Worm (Caenorhabditis elegans) whole organism, L2 larva: ENCODE results near the gene F09F9.1.

Source experiments
- C34F6.9 ChIP-seq: fragments of 150-350 bp; optimal IDR thresholded peaks from 2 replicates; lab custom pipeline; 2014; ENCODE audit warnings: missing biosample characterization, missing genetic modification characterization
- F13H6.1 ChIP-seq: sonication (generic microtip); optimal IDR thresholded peaks from 2 replicates; lab custom pipeline; 2016; ENCODE audit warnings: missing genetic modification characterization, missing compliant biosample characterization
- R02D3.7 ChIP-seq: fragments of 150-350 bp; optimal IDR thresholded peaks from 2 replicates; lab custom pipeline; 2014; ENCODE audit warnings: missing biosample characterization, missing genetic modification characterization
- Y55F3AM.14 ChIP-seq: fragments of 200-800 bp; sonication (Bioruptor generic); optimal IDR thresholded peaks from 2 replicates; lab custom pipeline; 2018; ENCODE audit warnings: mild to moderate bottlenecking, missing genetic modification characterization, missing compliant biosample characterization
- ZK546.5 ChIP-seq: sonication (generic microtip); optimal IDR thresholded peaks from 2 replicates; lab custom pipeline; 2017; ENCODE audit warnings: missing biosample characterization, missing genetic modification characterization
- alr-1 ChIP-seq: fragments of 150-350 bp; optimal IDR thresholded peaks from 2 replicates; lab custom pipeline; 2014; ENCODE audit warnings: missing biosample characterization, missing genetic modification characterization
- aly-2 ChIP-seq: fragments of 150-350 bp; optimal IDR thresholded peaks from 2 replicates; lab custom pipeline; 2014; ENCODE audit warnings: missing biosample characterization, missing genetic modification characterization
- ama-1 ChIP-seq: fragments of 150-350 bp; optimal IDR thresholded peaks from 2 replicates; lab custom pipeline; 2018; ENCODE audit warnings: inconsistent platforms
- blmp-1 ChIP-seq: sonication (generic microtip); optimal IDR thresholded peaks from 2 replicates; lab custom pipeline; 2017; ENCODE audit warnings: missing genetic modification characterization, mild to moderate bottlenecking, missing compliant biosample characterization, antibody characterized with exemption, moderate library complexity; ENCODE audit not compliant: insufficient read depth
- ceh-16 ChIP-seq: fragments of 150-350 bp; optimal IDR thresholded peaks from 2 replicates; lab custom pipeline; 2014; ENCODE audit warnings: missing biosample characterization, missing genetic modification characterization
- ceh-82 ChIP-seq: fragments of 150-350 bp; optimal IDR thresholded peaks from 2 replicates; lab custom pipeline; 2014; ENCODE audit warnings: missing biosample characterization, missing genetic modification characterization
- crh-2 ChIP-seq: sonication (generic microtip); optimal IDR thresholded peaks from 2 replicates; lab custom pipeline; 2017; ENCODE audit warnings: missing biosample characterization, missing genetic modification characterization
- dmd-4 ChIP-seq: sonication (generic microtip); optimal IDR thresholded peaks from 2 replicates; lab custom pipeline; 2017; ENCODE audit warnings: missing biosample characterization, missing genetic modification characterization
- egl-27 ChIP-seq: sonication (generic microtip); optimal IDR thresholded peaks from 3 replicates; lab custom pipeline; 2017; ENCODE audit warnings: missing biosample characterization, missing genetic modification reagents, missing genetic modification characterization
- elt-1 ChIP-seq: fragments of 150-350 bp; optimal IDR thresholded peaks from 2 replicates; lab custom pipeline; 2014; ENCODE audit warnings: missing biosample characterization, missing genetic modification characterization
- elt-3 ChIP-seq: sonication (generic microtip); optimal IDR thresholded peaks from 2 replicates; lab custom pipeline; 2017; ENCODE audit warnings: missing biosample characterization, missing genetic modification characterization
- fos-1 ChIP-seq: fragments of 150-350 bp; optimal IDR thresholded peaks from 2 replicates; lab custom pipeline; 2014; ENCODE audit warnings: missing biosample characterization, missing genetic modification characterization
- gmeb-1 ChIP-seq: fragments of 150-350 bp; optimal IDR thresholded peaks from 2 replicates; lab custom pipeline; 2014; ENCODE audit warnings: missing biosample characterization, missing genetic modification characterization
- lin-11 ChIP-seq: fragments of 150-350 bp; sonication (generic microtip); optimal IDR thresholded peaks from 2 replicates; lab custom pipeline; 2014; ENCODE audit warnings: missing biosample characterization, missing genetic modification characterization, inconsistent platforms, mixed read lengths
- lin-13 ChIP-seq: fragments of 150-350 bp; optimal IDR thresholded peaks from 2 replicates; lab custom pipeline; 2014; ENCODE audit warnings: missing biosample characterization, missing genetic modification reagents, missing genetic modification characterization
- lin-39 ChIP-seq: fragments of 150-350 bp; optimal IDR thresholded peaks from 2 replicates; lab custom pipeline; 2014; ENCODE audit warnings: missing biosample characterization, missing genetic modification reagents, missing genetic modification characterization
- lsy-2 ChIP-seq, 2 experiments: fragments of 150-350 bp in 1 of 2; sonication (generic microtip) in 1 of 2; optimal IDR thresholded peaks; 2 replicates each; lab custom pipeline; 2014 to 2017; ENCODE audit warnings: missing biosample characterization in 2 of 2, missing genetic modification characterization in 2 of 2
- mab-5 ChIP-seq: fragments of 150-350 bp; optimal IDR thresholded peaks from 2 replicates; lab custom pipeline; 2014; ENCODE audit warnings: missing biosample characterization, missing genetic modification characterization
- mbf-1 ChIP-seq: sonication (generic microtip); optimal IDR thresholded peaks from 2 replicates; lab custom pipeline; 2017; ENCODE audit warnings: missing biosample characterization, missing genetic modification characterization
- mdl-1 ChIP-seq, 2 experiments: fragments of 150-350 bp in 1 of 2; sonication (generic microtip) in 1 of 2; optimal IDR thresholded peaks; 2 replicates each; lab custom pipeline; 2017; ENCODE audit warnings: missing biosample characterization in 2 of 2, missing genetic modification characterization in 2 of 2
- nhr-10 ChIP-seq: sonication (generic microtip); optimal IDR thresholded peaks from 2 replicates; lab custom pipeline; 2017; ENCODE audit warnings: missing biosample characterization, missing genetic modification characterization
- nhr-11 ChIP-seq: fragments of 150-350 bp; optimal IDR thresholded peaks from 2 replicates; lab custom pipeline; 2014; ENCODE audit warnings: missing biosample characterization, missing genetic modification characterization
- nhr-12 ChIP-seq: fragments of 150-350 bp; optimal IDR thresholded peaks from 2 replicates; lab custom pipeline; 2014; ENCODE audit warnings: missing biosample characterization, missing genetic modification characterization
- nhr-129 ChIP-seq: fragments of 150-350 bp; optimal IDR thresholded peaks from 2 replicates; lab custom pipeline; 2014; ENCODE audit warnings: missing biosample characterization, missing genetic modification characterization
- nhr-21 ChIP-seq: fragments of 150-350 bp; optimal IDR thresholded peaks from 2 replicates; lab custom pipeline; 2014; ENCODE audit warnings: missing biosample characterization, missing genetic modification characterization
- nhr-23 ChIP-seq: fragments of 150-350 bp; optimal IDR thresholded peaks from 2 replicates; lab custom pipeline; 2014; ENCODE audit warnings: missing biosample characterization, missing genetic modification reagents, missing genetic modification characterization
- nhr-237 ChIP-seq: fragments of 150-350 bp; optimal IDR thresholded peaks from 2 replicates; lab custom pipeline; 2014; ENCODE audit warnings: missing biosample characterization, missing genetic modification characterization
- nhr-25 ChIP-seq: fragments of 150-350 bp; sonication (generic microtip); optimal IDR thresholded peaks from 3 replicates; lab custom pipeline; 2014; ENCODE audit warnings: missing biosample characterization, missing genetic modification characterization
- nhr-6 ChIP-seq: fragments of 150-350 bp; optimal IDR thresholded peaks from 2 replicates; lab custom pipeline; 2014; ENCODE audit warnings: missing biosample characterization, missing genetic modification characterization
- nhr-77 ChIP-seq: fragments of 150-350 bp; optimal IDR thresholded peaks from 2 replicates; lab custom pipeline; 2014; ENCODE audit warnings: missing biosample characterization, missing genetic modification characterization
- peb-1 ChIP-seq: fragments of 150-350 bp; optimal IDR thresholded peaks from 2 replicates; lab custom pipeline; 2014; ENCODE audit warnings: missing biosample characterization, missing genetic modification characterization
- sem-4 ChIP-seq: fragments of 150-350 bp; optimal IDR thresholded peaks from 2 replicates; lab custom pipeline; 2014; ENCODE audit warnings: missing biosample characterization, missing genetic modification reagents, missing genetic modification characterization
- skn-1 ChIP-seq: sonication (generic microtip); optimal IDR thresholded peaks from 2 replicates; lab custom pipeline; 2017; ENCODE audit warnings: missing biosample characterization, missing genetic modification characterization
- sma-3 ChIP-seq: sonication (generic microtip); optimal IDR thresholded peaks from 2 replicates; lab custom pipeline; 2016; ENCODE audit warnings: missing genetic modification reagents, missing genetic modification characterization, missing compliant biosample characterization
- sma-9 ChIP-seq, 2 experiments: fragments of 150-350 bp in 1 of 2; sonication (generic microtip) in 1 of 2; optimal IDR thresholded peaks; 2 replicates each; lab custom pipeline; 2014 to 2016; ENCODE audit warnings: missing genetic modification characterization in 2 of 2, mild to moderate bottlenecking in 1 of 2, missing biosample characterization in 1 of 2, missing compliant biosample characterization in 1 of 2, missing genetic modification reagents in 1 of 2, moderate library complexity in 1 of 2
- snpc-4 ChIP-seq: fragments of 150-350 bp; optimal IDR thresholded peaks from 2 replicates; lab custom pipeline; 2014; ENCODE audit warnings: missing biosample characterization, missing genetic modification characterization
- unc-39 ChIP-seq: fragments of 150-350 bp; optimal IDR thresholded peaks from 2 replicates; lab custom pipeline; 2014; ENCODE audit warnings: missing biosample characterization, missing genetic modification characterization
- unc-55 ChIP-seq: fragments of 150-350 bp; sonication (generic microtip); optimal IDR thresholded peaks from 3 replicates; lab custom pipeline; 2014; ENCODE audit warnings: missing biosample characterization, missing genetic modification reagents, missing genetic modification characterization
- unc-62 ChIP-seq: fragments of 150-350 bp; optimal IDR thresholded peaks from 2 replicates; lab custom pipeline; 2014; ENCODE audit warnings: missing biosample characterization, missing genetic modification reagents, missing genetic modification characterization
- zag-1 ChIP-seq: fragments of 150-350 bp; optimal IDR thresholded peaks from 2 replicates; lab custom pipeline; 2014; ENCODE audit warnings: missing biosample characterization, missing genetic modification characterization
- ztf-1 ChIP-seq: fragments of 200-800 bp; sonication (Bioruptor generic); conservative IDR thresholded peaks from 2 replicates; pipeline ENCODE4 v1.3.6; 2022; ENCODE audit warnings: missing genetic modification characterization, missing compliant biosample characterization
- ztf-11 ChIP-seq: sonication (generic microtip); optimal IDR thresholded peaks from 2 replicates; lab custom pipeline; 2017; ENCODE audit warnings: missing biosample characterization, missing genetic modification characterization
- ztf-4 ChIP-seq: fragments of 150-350 bp; optimal IDR thresholded peaks from 2 replicates; lab custom pipeline; 2014; ENCODE audit warnings: missing biosample characterization, missing genetic modification characterization

Gene F09F9.1

DNA sequence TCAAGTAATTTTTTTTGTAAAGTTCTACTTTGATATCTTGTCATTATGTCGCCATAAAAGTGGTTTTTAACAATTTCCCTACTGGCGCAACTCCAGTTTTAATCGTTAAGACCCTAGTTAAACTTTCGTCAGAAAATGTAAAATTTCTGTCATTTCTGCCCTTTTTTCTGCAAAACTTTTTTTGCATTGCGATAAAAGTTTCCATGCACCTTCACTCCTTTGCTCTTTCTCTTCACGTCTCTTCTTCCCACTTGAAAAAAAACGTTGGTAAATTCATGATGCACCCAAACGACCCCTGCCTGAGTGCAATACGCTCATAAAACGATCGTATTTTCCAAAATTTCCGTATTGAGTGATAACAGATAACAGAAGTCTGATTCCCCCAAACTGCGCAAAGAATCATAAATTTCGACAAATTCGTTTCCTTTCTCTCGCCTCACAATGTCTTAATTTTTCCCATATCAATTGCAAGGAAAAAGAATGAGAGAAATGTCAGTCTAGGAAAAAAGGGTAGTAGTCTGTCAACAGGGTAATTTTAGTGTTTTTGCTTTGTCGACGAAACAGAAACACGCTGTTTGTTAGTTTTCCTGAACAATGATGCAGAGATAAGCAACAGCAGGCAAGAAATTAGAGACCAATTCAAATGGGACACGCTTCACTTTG lies 25.8 kb downstream of the F09F9.1 start:
- TF ChIP-seq nhr-11 (tag; lab: Kevin White, UChicago) (no peak), fos-1 (tag; lab: Kevin White, UChicago) (peak; percentile 30), zag-1 (tag; lab: Kevin White, UChicago) (no peak), nhr-25 (tag; lab: Kevin White, UChicago) (peak; percentile 41), elt-1 (no peak), mab-5 (tag; lab: Kevin White, UChicago) (no peak), ceh-82 (tag; lab: Kevin White, UChicago) (no peak), nhr-23 (tag; lab: Kevin White, UChicago) (no peak), nhr-77 (tag; lab: Kevin White, UChicago) (no peak), ama-1 (peak; percentile 13), blmp-1 (tag; lab: Kevin White, UChicago) (no peak), unc-62 (GFP tag; lab: Kevin White, UChicago) (no peak), gmeb-1 (tag; lab: Kevin White, UChicago) (peak; percentile 3), ztf-4 (tag; lab: Kevin White, UChicago) (peak; percentile 59), nhr-12 (tag; lab: Kevin White, UChicago) (no peak), mbf-1 (tag; lab: Kevin White, UChicago) (no peak), C34F6.9 (tag; lab: Kevin White, UChicago) (no peak), ZK546.5 (no peak), snpc-4 (tag; lab: Kevin White, UChicago) (no peak), lin-11 (tag; lab: Kevin White, UChicago) (no peak), nhr-237 (tag; lab: Kevin White, UChicago) (no peak), ztf-1 (GFP tag; lab: Robert Waterston, UW) (no peak), unc-55 (GFP tag; lab: Kevin White, UChicago) (no peak), Y55F3AM.14 (GFP tag; lab: Kevin White, UChicago) (no peak), unc-39 (tag; lab: Kevin White, UChicago) (no peak), elt-3 (tag; lab: Kevin White, UChicago) (no peak), R02D3.7 (tag; lab: Kevin White, UChicago) (no peak), lin-39 (tag; lab: Kevin White, UChicago) (no peak), sem-4 (no peak), dmd-4 (no peak), sma-3 (GFP tag; lab: Kevin White, UChicago) (peak; percentile 46), nhr-6 (tag; lab: Kevin White, UChicago) (peak; percentile 39), aly-2 (no peak), lsy-2 (tag; optimal IDR thresholded peaks at IDR 0.05; lab: Kevin White, UChicago) (peak in 1 of 2 experiments; percentile 14), nhr-10 (tag; lab: Kevin White, UChicago) (no peak), alr-1 (tag; lab: Kevin White, UChicago) (no peak), egl-27 (tag; lab: Kevin White, UChicago) (no peak), crh-2 (tag; lab: Kevin White, UChicago) (peak; percentile 58), mdl-1 (tag; optimal IDR thresholded peaks at IDR 0.05; lab: Kevin White, UChicago) (no peak), ztf-11 (tag; lab: Kevin White, UChicago) (no peak), lin-13 (no peak), peb-1 (tag; lab: Kevin White, UChicago) (no peak), ceh-16 (tag; lab: Kevin White, UChicago) (no peak), nhr-129 (tag; lab: Kevin White, UChicago) (peak; percentile 79), sma-9 (GFP tag; optimal IDR thresholded peaks at IDR 0.05; lab: Kevin White, UChicago) (peak; percentile 45), sma-9 (tag; optimal IDR thresholded peaks at IDR 0.05; lab: Kevin White, UChicago) (no peak), F13H6.1 (tag; lab: Kevin White, UChicago) (no peak), skn-1 (no peak), nhr-21 (tag; lab: Kevin White, UChicago) (peak; percentile 61)
